Fruit fly (Drosophila melanogaster) whole organism, embryonic: Measurements from ENCODE around the gene CG11893.

Source experiments
- CG11247 ChIP-seq: fragments of 200-800 bp; sonication (Bioruptor generic); IDR thresholded peaks from 2 replicates; pipeline ENCODE4 v1.3.6; 2022; ENCODE audit warnings: missing biosample characterization, missing genetic modification characterization
- CG13624 ChIP-seq: fragments of 200-800 bp; sonication (Bioruptor generic); optimal IDR thresholded peaks from 2 replicates; lab custom pipeline; 2016; ENCODE audit warnings: missing biosample characterization, missing genetic modification characterization
- CG14710 ChIP-seq: fragments of 200-800 bp; sonication (Bioruptor generic); optimal IDR thresholded peaks from 3 replicates; lab custom pipeline; 2019; ENCODE audit warnings: missing biosample characterization, mild to moderate bottlenecking, missing genetic modification characterization, moderate library complexity
- CG16863 ChIP-seq: fragments of 200-800 bp; sonication (Bioruptor generic); optimal IDR thresholded peaks from 3 replicates; lab custom pipeline; 2016; ENCODE audit warnings: missing biosample characterization, missing genetic modification characterization
- CG17359 ChIP-seq: fragments of 200-800 bp; sonication (Bioruptor generic); optimal IDR thresholded peaks from 3 replicates; lab custom pipeline; 2018; ENCODE audit warnings: missing biosample characterization, mild to moderate bottlenecking, missing genetic modification characterization, moderate library complexity
- CG17361 ChIP-seq: fragments of 200-800 bp; sonication (Bioruptor generic); IDR thresholded peaks from 3 replicates; pipeline ENCODE4 v1.3.6; 2022; ENCODE audit warnings: missing biosample characterization, missing genetic modification characterization
- CG17612 ChIP-seq: fragments of 200-800 bp; sonication (Bioruptor generic); IDR thresholded peaks from 2 replicates; pipeline ENCODE4 v1.3.6; 2022; ENCODE audit warnings: missing biosample characterization, missing genetic modification characterization
- CG2116 ChIP-seq: fragments of 200-800 bp; sonication (Bioruptor generic); optimal IDR thresholded peaks from 3 replicates; lab custom pipeline; 2018; ENCODE audit warnings: missing biosample characterization, mild to moderate bottlenecking, missing genetic modification characterization
- CG2129 ChIP-seq: fragments of 200-800 bp; sonication (Bioruptor generic); IDR thresholded peaks from 2 replicates; pipeline ENCODE4 v1.3.6; 2022; ENCODE audit warnings: missing biosample characterization, missing genetic modification characterization; ENCODE audit not compliant: partially characterized antibody
- CG33213 ChIP-seq: fragments of 200-800 bp; sonication (Bioruptor generic); optimal IDR thresholded peaks from 3 replicates; lab custom pipeline; 2016; ENCODE audit warnings: missing biosample characterization, missing genetic modification characterization
- CG5245 ChIP-seq: fragments of 200-800 bp; sonication (Bioruptor generic); optimal IDR thresholded peaks from 3 replicates; lab custom pipeline; 2016; ENCODE audit warnings: missing biosample characterization, missing genetic modification characterization
- CG7928 ChIP-seq: fragments of 200-800 bp; sonication (Bioruptor generic); optimal IDR thresholded peaks from 2 replicates; lab custom pipeline; 2017; ENCODE audit warnings: missing biosample characterization, mild to moderate bottlenecking, missing genetic modification characterization
- CG9932 ChIP-seq: fragments of 200-800 bp; sonication (Bioruptor generic); IDR thresholded peaks from 2 replicates; pipeline ENCODE4 v1.3.6; 2022; ENCODE audit warnings: missing biosample characterization, missing genetic modification characterization
- CHES-1-like ChIP-seq: fragments of 200-800 bp; sonication (Bioruptor generic); optimal IDR thresholded peaks from 2 replicates; lab custom pipeline; 2016; ENCODE audit warnings: missing biosample characterization, missing genetic modification characterization
- Fer3 ChIP-seq: fragments of 200-800 bp; sonication (Bioruptor generic); optimal IDR thresholded peaks from 2 replicates; lab custom pipeline; 2018; ENCODE audit warnings: missing biosample characterization, mild to moderate bottlenecking, missing genetic modification characterization, moderate library complexity
- GATAe ChIP-seq: fragments of 200-800 bp; sonication (Bioruptor generic); conservative IDR thresholded peaks from 2 replicates; pipeline ENCODE4 v1.3.6; 2022; ENCODE audit warnings: missing biosample characterization, missing genetic modification characterization
- Gug ChIP-seq: fragments of 200-800 bp; sonication (Bioruptor generic); IDR thresholded peaks from 4 replicates; pipeline ENCODE4 v1.3.6; 2022; ENCODE audit warnings: missing biosample characterization, missing genetic modification characterization
- Hand ChIP-seq: fragments of 200-800 bp; sonication (Bioruptor generic); optimal IDR thresholded peaks from 2 replicates; lab custom pipeline; 2017; ENCODE audit warnings: mild to moderate bottlenecking, missing biosample characterization, missing genetic modification reagents, missing genetic modification characterization
- Hmr ChIP-seq: fragments of 200-800 bp; sonication (Bioruptor generic); optimal IDR thresholded peaks from 3 replicates; lab custom pipeline; 2017; ENCODE audit warnings: mild to moderate bottlenecking, missing biosample characterization, missing genetic modification reagents, missing genetic modification characterization
- Hmx ChIP-seq: fragments of 200-800 bp; sonication (Bioruptor generic); optimal IDR thresholded peaks from 2 replicates; lab custom pipeline; 2016; ENCODE audit warnings: missing biosample characterization, missing genetic modification characterization
- Max ChIP-seq: fragments of 200-800 bp; sonication (Bioruptor generic); optimal IDR thresholded peaks from 2 replicates; lab custom pipeline; 2016; ENCODE audit warnings: missing biosample characterization, mild to moderate bottlenecking, missing genetic modification characterization
- NK7.1 ChIP-seq: fragments of 200-800 bp; sonication (Bioruptor generic); optimal IDR thresholded peaks from 3 replicates; lab custom pipeline; 2016; ENCODE audit warnings: missing biosample characterization, missing genetic modification characterization
- Tbp ChIP-seq: fragments of >200 bp; optimal IDR thresholded peaks from 2 replicates; lab custom pipeline; 2018; ENCODE audit warnings: missing biosample characterization, missing genetic modification characterization
- YL-1 ChIP-seq: fragments of 200-800 bp; sonication (Bioruptor generic); optimal IDR thresholded peaks from 3 replicates; lab custom pipeline; 2017; ENCODE audit warnings: missing biosample characterization, mild to moderate bottlenecking, missing genetic modification characterization
- amos ChIP-seq: fragments of 200-800 bp; sonication (Bioruptor generic); IDR thresholded peaks from 2 replicates; pipeline ENCODE4 v1.3.6; 2022; ENCODE audit warnings: missing biosample characterization, missing genetic modification characterization; ENCODE audit not compliant: partially characterized antibody
- bab2 ChIP-seq: fragments of 200-800 bp; sonication (Bioruptor generic); optimal IDR thresholded peaks from 2 replicates; lab custom pipeline; 2016; ENCODE audit warnings: missing biosample characterization, missing genetic modification characterization
- bigmax ChIP-seq: fragments of 200-800 bp; sonication (Bioruptor generic); optimal IDR thresholded peaks from 2 replicates; lab custom pipeline; 2018; ENCODE audit warnings: missing biosample characterization, mild to moderate bottlenecking, missing genetic modification characterization
- caup ChIP-seq: fragments of 200-800 bp; sonication (Bioruptor generic); optimal IDR thresholded peaks from 3 replicates; lab custom pipeline; 2017; ENCODE audit warnings: missing biosample characterization, mild to moderate bottlenecking, missing genetic modification characterization, moderate library complexity; ENCODE audit not compliant: severe bottlenecking
- dan ChIP-seq: fragments of 200-800 bp; sonication (Bioruptor generic); IDR thresholded peaks from 2 replicates; pipeline ENCODE4 v1.3.6; 2022; ENCODE audit warnings: missing biosample characterization, missing genetic modification characterization
- dmrt99B ChIP-seq: fragments of 200-800 bp; sonication (Bioruptor generic); optimal IDR thresholded peaks from 2 replicates; lab custom pipeline; 2018; ENCODE audit warnings: missing biosample characterization, mild to moderate bottlenecking, missing genetic modification characterization, moderate library complexity
- fd96Cb ChIP-seq: fragments of 200-800 bp; sonication (Bioruptor generic); optimal IDR thresholded peaks from 2 replicates; lab custom pipeline; 2018; ENCODE audit warnings: missing biosample characterization, mild to moderate bottlenecking, missing genetic modification characterization, moderate library complexity
- gsb ChIP-seq: fragments of 200-800 bp; sonication (Bioruptor generic); IDR thresholded peaks from 2 replicates; pipeline ENCODE4 v1.3.6; 2022; ENCODE audit warnings: missing biosample characterization, missing genetic modification characterization
- ham ChIP-seq: fragments of 200-800 bp; sonication (Bioruptor generic); IDR thresholded peaks from 2 replicates; pipeline ENCODE4 v1.3.6; 2022; ENCODE audit warnings: missing biosample characterization, missing genetic modification characterization
- hbn ChIP-seq: fragments of 200-800 bp; sonication (Bioruptor generic); IDR thresholded peaks from 2 replicates; pipeline ENCODE4 v1.3.6; 2022; ENCODE audit warnings: missing biosample characterization, missing genetic modification characterization; ENCODE audit not compliant: partially characterized antibody
- jumu ChIP-seq: fragments of 200-800 bp; sonication (Bioruptor generic); optimal IDR thresholded peaks from 3 replicates; lab custom pipeline; 2016; ENCODE audit warnings: missing biosample characterization, missing genetic modification characterization
- luna ChIP-seq: fragments of 200-800 bp; sonication (Bioruptor generic); optimal IDR thresholded peaks from 2 replicates; lab custom pipeline; 2016; ENCODE audit warnings: missing biosample characterization, missing genetic modification characterization
- mam ChIP-seq: fragments of 200-800 bp; sonication (Bioruptor generic); optimal IDR thresholded peaks from 3 replicates; lab custom pipeline; 2016; ENCODE audit warnings: missing biosample characterization, missing genetic modification characterization
- nerfin-1 ChIP-seq: fragments of 200-800 bp; sonication (Bioruptor generic); optimal IDR thresholded peaks from 3 replicates; lab custom pipeline; 2019; ENCODE audit warnings: missing biosample characterization, mild to moderate bottlenecking, missing genetic modification characterization, moderate library complexity
- nerfin-2 ChIP-seq: fragments of 200-800 bp; sonication (Bioruptor generic); IDR thresholded peaks from 2 replicates; pipeline ENCODE4 v1.3.6; 2022; ENCODE audit warnings: missing biosample characterization, missing genetic modification characterization; ENCODE audit not compliant: partially characterized antibody
- nmo ChIP-seq: fragments of 200-800 bp; sonication (Bioruptor generic); optimal IDR thresholded peaks from 2 replicates; lab custom pipeline; 2018; ENCODE audit warnings: missing biosample characterization, mild to moderate bottlenecking, missing genetic modification characterization, moderate library complexity
- nom ChIP-seq: fragments of 200-800 bp; sonication (Bioruptor generic); optimal IDR thresholded peaks from 2 replicates; lab custom pipeline; 2017; ENCODE audit warnings: missing biosample characterization, missing genetic modification characterization, mild to moderate bottlenecking, moderate library complexity, missing genetic modification reagents
- onecut ChIP-seq: fragments of 200-800 bp; sonication (Bioruptor generic); IDR thresholded peaks from 2 replicates; pipeline ENCODE4 v1.3.6; 2022; ENCODE audit warnings: missing biosample characterization, missing genetic modification characterization
- peb ChIP-seq: fragments of 200-800 bp; sonication (Bioruptor generic); IDR thresholded peaks from 2 replicates; pipeline ENCODE4 v1.3.6; 2022; ENCODE audit warnings: missing biosample characterization, missing genetic modification characterization
- sima ChIP-seq: fragments of 200-800 bp; sonication (Bioruptor generic); optimal IDR thresholded peaks from 2 replicates; lab custom pipeline; 2016; ENCODE audit warnings: missing biosample characterization, missing genetic modification characterization
- sug ChIP-seq: fragments of 200-800 bp; optimal IDR thresholded peaks from 2 replicates; lab custom pipeline; 2019; ENCODE audit warnings: missing biosample characterization, mild to moderate bottlenecking, missing genetic modification characterization, moderate library complexity
- tin ChIP-seq: fragments of 200-800 bp; sonication (Bioruptor generic); optimal IDR thresholded peaks from 3 replicates; lab custom pipeline; 2016; ENCODE audit warnings: missing biosample characterization, missing genetic modification characterization
- trh ChIP-seq: fragments of 200-800 bp; sonication (Bioruptor generic); optimal IDR thresholded peaks from 2 replicates; lab custom pipeline; 2016; ENCODE audit warnings: missing biosample characterization, missing genetic modification characterization
- vfl ChIP-seq: fragments of 200-800 bp; sonication (Bioruptor generic); optimal IDR thresholded peaks from 2 replicates; lab custom pipeline; 2016; ENCODE audit warnings: missing biosample characterization, missing genetic modification characterization
- zen2 ChIP-seq: fragments of 200-800 bp; sonication (Bioruptor generic); IDR thresholded peaks from 3 replicates; pipeline ENCODE4 v1.3.6; 2022; ENCODE audit warnings: missing biosample characterization, missing genetic modification characterization; ENCODE audit not compliant: partially characterized antibody
- zf30C ChIP-seq: fragments of 200-800 bp; sonication (Bioruptor generic); optimal IDR thresholded peaks from 3 replicates; lab custom pipeline; 2018; ENCODE audit warnings: missing biosample characterization, mild to moderate bottlenecking, missing genetic modification characterization

The CG11893 gene

dm6 chr3R:25247379-25247869 lies 42.3 kb upstream of the CG11893 start, which contains the start of the genes RpS27 and Nup37 (continued):
- TF ChIP-seq bigmax (GFP tag; lab: Kevin White, UChicago) (peak; percentile 86), CG11247 (GFP tag; lab: Robert Waterston, UW) (peak; percentile 99), nerfin-2 (GFP tag; lab: Robert Waterston, UW) (no peak), jumu (GFP tag; lab: Kevin White, UChicago) (peak; percentile 96), nom (GFP tag; lab: Kevin White, UChicago) (peak; percentile 95), CG2129 (GFP tag; lab: Robert Waterston, UW) (no peak), nmo (GFP tag; lab: Kevin White, UChicago) (peak; percentile 97), CG33213 (GFP tag; lab: Kevin White, UChicago) (peak; percentile 99), mam (GFP tag; lab: Kevin White, UChicago) (peak; percentile 98), Fer3 (tag; lab: Kevin White, UChicago) (peak; percentile 98), Max (peak; percentile 98), bab2 (GFP tag; lab: Kevin White, UChicago) (peak; percentile 97), gsb (GFP tag; lab: Robert Waterston, UW) (peak; percentile 95), fd96Cb (tag; lab: Kevin White, UChicago) (peak; percentile 91), sima (peak; percentile 97), dan (GFP tag; lab: Robert Waterston, UW) (no peak; the same call in 1 of the 2 replicates), CG9932 (GFP tag; lab: Robert Waterston, UW) (peak; percentile 98), trh (peak; percentile 98), nerfin-1 (tag; lab: Kevin White, UChicago) (peak; percentile 94), CG7928 (GFP tag; lab: Kevin White, UChicago) (peak; percentile 82), YL-1 (GFP tag; lab: Kevin White, UChicago) (peak; percentile 100), vfl (GFP tag; lab: Kevin White, UChicago) (peak; percentile 98), onecut (peak; percentile 97), CG5245 (peak; percentile 98), dmrt99B (tag; lab: Kevin White, UChicago) (peak; percentile 91), Hmx (peak; percentile 86), zen2 (GFP tag; lab: Robert Waterston, UW) (no peak), peb (GFP tag; lab: Robert Waterston, UW) (peak; percentile 89), Hmr (GFP tag; lab: Kevin White, UChicago) (peak; percentile 99), tin (GFP tag; lab: Kevin White, UChicago) (peak; percentile 98), CG14710 (tag; lab: Kevin White, UChicago) (peak; percentile 97), CG17359 (tag; lab: Kevin White, UChicago) (peak; percentile 97), amos (peak; percentile 41; the same call in 1 of the 2 replicates), CG17361 (GFP tag; lab: Robert Waterston, UW) (peak; percentile 99), Tbp (no peak), CG13624 (GFP tag; lab: Kevin White, UChicago) (peak; percentile 99), ham (GFP tag; lab: Robert Waterston, UW) (peak; percentile 94), sug (peak; percentile 97), zf30C (GFP tag; lab: Kevin White, UChicago) (peak; percentile 61), Hand (GFP tag; lab: Kevin White, UChicago) (peak; percentile 94), NK7.1 (GFP tag; lab: Kevin White, UChicago) (peak; percentile 99), GATAe (GFP tag; lab: Robert Waterston, UW) (peak; percentile 87), CG16863 (GFP tag; lab: Kevin White, UChicago) (peak; percentile 98), CG2116 (GFP tag; lab: Kevin White, UChicago) (peak; percentile 94), hbn (GFP tag; lab: Robert Waterston, UW) (no peak), Gug (GFP tag; lab: Robert Waterston, UW) (peak; percentile 92), CHES-1-like (GFP tag; lab: Kevin White, UChicago) (peak; percentile 99), CG17612 (GFP tag; lab: Robert Waterston, UW) (peak; percentile 93), caup (GFP tag; lab: Kevin White, UChicago) (peak; percentile 100), luna (GFP tag; lab: Kevin White, UChicago) (peak; percentile 98)
